Worm (Caenorhabditis elegans) whole organism, mixed stage, embryonic: ENCODE data around the gene Y60A9.1.

Experiments used
- blmp-1 ChIP-seq: fragments of 150-350 bp; optimal IDR thresholded peaks from 2 replicates; lab custom pipeline; 2014; ENCODE audit warnings: missing biosample characterization, missing genetic modification characterization
- nhr-12 ChIP-seq: fragments of 150-350 bp; optimal IDR thresholded peaks from 2 replicates; lab custom pipeline; 2014; ENCODE audit warnings: missing biosample characterization, missing genetic modification characterization
- sptf-1 ChIP-seq: sonication (generic microtip); optimal IDR thresholded peaks from 2 replicates; lab custom pipeline; 2017; ENCODE audit warnings: mild to moderate bottlenecking, missing genetic modification characterization, moderate library complexity, missing compliant biosample characterization
- unc-39 ChIP-seq: fragments of 150-350 bp; optimal IDR thresholded peaks from 2 replicates; lab custom pipeline; 2014; ENCODE audit warnings: missing biosample characterization, missing genetic modification characterization
- unc-62 ChIP-seq: fragments of 150-350 bp; optimal IDR thresholded peaks from 2 replicates; lab custom pipeline; 2014; ENCODE audit warnings: missing biosample characterization, missing genetic modification reagents, missing genetic modification characterization
- ztf-11 ChIP-seq: fragments of 150-350 bp; optimal IDR thresholded peaks from 2 replicates; lab custom pipeline; 2014; ENCODE audit warnings: missing biosample characterization, missing genetic modification characterization

ce11 chrX:14355034-14355433 is 40.1 kb downstream of the Y60A9.1 start:
- no peak for TF ChIP-seq unc-39 (tag; lab: Kevin White, UChicago)
- TF ChIP-seq blmp-1 (tag; lab: Kevin White, UChicago): no peak
- no peak for TF ChIP-seq ztf-11 (tag; lab: Kevin White, UChicago)
- no peak for TF ChIP-seq unc-62 (GFP tag; lab: Kevin White, UChicago)
- no peak for TF ChIP-seq sptf-1
- TF ChIP-seq nhr-12 (tag; lab: Kevin White, UChicago): no peak
